Worm (Caenorhabditis elegans): ENCODE results near the gene F16B4.7.

The F16B4.7 gene

ce11 chrV:1585411-1585810 lies at the start of gene F16B4.7:
F16B4.7 (plus strand) TSS chrV:1585711.
- no peak for TF ChIP-seq ztf-18 (tag; optimal IDR thresholded peaks at IDR 0.05)
- TF ChIP-seq pbrm-1 (GFP tag; IDR thresholded peaks at IDR 0.05) = no peak

- no peak for TF ChIP-seq T07F8.4 (tag; optimal IDR thresholded peaks at IDR 0.05)
- TF ChIP-seq xnd-1 (tag; optimal IDR thresholded peaks at IDR 0.05) = no peak
- TF ChIP-seq F55B11.4 (tag; optimal IDR thresholded peaks at IDR 0.05; ENCODE audit: borderline replicate concordance, insufficient read depth) = no peak
- no peak for TF ChIP-seq F22D6.2 (tag; optimal IDR thresholded peaks at IDR 0.05)
- TF ChIP-seq lsy-27 (tag; optimal IDR thresholded peaks at IDR 0.05; ENCODE audit: borderline replicate concordance, insufficient read depth) = no peak
- TF ChIP-seq C17E4.6 (GFP tag; IDR thresholded peaks at IDR 0.05) = no peak
- TF ChIP-seq hsf-1 (GFP tag; IDR thresholded peaks at IDR 0.05) = no peak
- no peak for TF ChIP-seq ztf-26 (tag; optimal IDR thresholded peaks at IDR 0.05)
- TF ChIP-seq hlh-12 (tag; optimal IDR thresholded peaks at IDR 0.05) = no peak
- no peak for TF ChIP-seq egl-18 (GFP tag; IDR thresholded peaks at IDR 0.05)
- no peak for TF ChIP-seq madf-8 (GFP tag; conservative IDR thresholded peaks at IDR 0.05)
- no peak for TF ChIP-seq unc-62 (GFP tag; optimal IDR thresholded peaks at IDR 0.05)
- no peak for TF ChIP-seq hmg-20 (GFP tag; IDR thresholded peaks at IDR 0.05)
- no peak for TF ChIP-seq attf-3 (GFP tag; conservative IDR thresholded peaks at IDR 0.05)
- TF ChIP-seq hrde-1 (tag; optimal IDR thresholded peaks at IDR 0.05; ENCODE audit: borderline replicate concordance) = no peak
- TF ChIP-seq mel-28 (tag; optimal IDR thresholded peaks at IDR 0.05; ENCODE audit: borderline replicate concordance) = no peak
- TF ChIP-seq B0336.3 (GFP tag; IDR thresholded peaks at IDR 0.05) = no peak
- TF ChIP-seq mes-4 (tag; optimal IDR thresholded peaks at IDR 0.05) = no peak
Measured at ce11 chrV:1536979-1537378, 48.5 kb upstream of the F16B4.7 start, which contains the start of gene K02H11.9. K02H11.9 (minus strand) TSS chrV:1537079.

ce11 chrV:1538842-1539241 lies 46.7 kb upstream of the F16B4.7 start:
- no peak for TF ChIP-seq D2030.7 (GFP tag; IDR thresholded peaks at IDR 0.05)
- TF ChIP-seq mel-28 (tag; optimal IDR thresholded peaks at IDR 0.05; ENCODE audit: borderline replicate concordance) = no peak
- no peak for TF ChIP-seq madf-10 (tag; optimal IDR thresholded peaks at IDR 0.05)

- no peak for TF ChIP-seq nhr-120 (GFP tag; IDR thresholded peaks at IDR 0.05)
- TF ChIP-seq mxl-1 (tag; optimal IDR thresholded peaks at IDR 0.05) = no peak
- TF ChIP-seq K12H6.12 (tag; optimal IDR thresholded peaks at IDR 0.05) = no peak
- no peak for TF ChIP-seq madf-10 (tag; optimal IDR thresholded peaks at IDR 0.05)
- no peak for TF ChIP-seq cebp-2 (GFP tag; IDR thresholded peaks at IDR 0.05)
- no peak for TF ChIP-seq ceh-79 (tag; optimal IDR thresholded peaks at IDR 0.05)
Measured at ce11 chrV:1540249-1540648, 45.3 kb upstream of the F16B4.7 start.

- no peak for TF ChIP-seq lin-26 (GFP tag; IDR thresholded peaks at IDR 0.05)
Measured at ce11 chrV:1541786-1542185, 43.7 kb upstream of the F16B4.7 start, which contains the start of gene oac-31. oac-31 (minus strand) TSS chrV:1541886.

- no peak for TF ChIP-seq ets-4 (GFP tag; optimal IDR thresholded peaks at IDR 0.05)
- TF ChIP-seq lsl-1 (GFP tag; optimal IDR thresholded peaks at IDR 0.05) = no peak
- TF ChIP-seq B0019.2 (GFP tag; conservative IDR thresholded peaks at IDR 0.05) = no peak
Measured at ce11 chrV:1545694-1546093, 39.8 kb upstream of the F16B4.7 start, which contains the start of gene oac-32. oac-32 (minus strand) TSS chrV:1545783.

All from whole organism, young adult.